Worm (Caenorhabditis elegans): Measurements from ENCODE around the gene F59E11.2.

DNA sequence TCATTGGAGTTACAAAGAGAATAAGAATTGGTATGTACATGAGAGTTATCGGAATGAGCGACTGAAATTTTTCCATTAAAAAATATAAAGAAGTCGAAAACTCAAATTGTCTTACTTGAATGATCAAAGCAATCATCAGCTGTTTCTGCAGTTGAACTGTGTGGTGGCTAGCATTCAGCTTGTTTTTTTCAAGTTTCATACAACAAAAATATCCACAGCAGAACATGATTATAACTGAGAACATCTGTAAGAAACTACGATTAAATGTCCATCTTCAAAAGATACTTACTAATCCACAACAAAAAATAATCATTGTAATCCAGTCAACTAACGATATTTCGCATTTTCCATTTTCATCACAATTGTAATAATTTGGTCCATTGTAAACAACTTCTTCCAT, 16.5 kb upstream of the F59E11.2 start:
- TF ChIP-seq nhr-76 (tag; optimal IDR thresholded peaks at IDR 0.05) (no peak), nhr-12 (tag; optimal IDR thresholded peaks at IDR 0.05) (no peak), mep-1 (tag; optimal IDR thresholded peaks at IDR 0.05) (no peak), snpc-4 (tag; optimal IDR thresholded peaks at IDR 0.05) (no peak), lin-13 (tag; optimal IDR thresholded peaks at IDR 0.05) (no peak), pha-4 (tag; optimal IDR thresholded peaks at IDR 0.05) (no peak), nhr-28 (tag; optimal IDR thresholded peaks at IDR 0.05) (no peak), nhr-237 (tag; optimal IDR thresholded peaks at IDR 0.05) (no peak)
